Fruit fly (Drosophila melanogaster) whole organism, embryonic: ENCODE results near the gene CG43779.
A peak's percentile ranks its signal among the peaks of the same experiment; 100 is the strongest.

Experiments used
- Antp ChIP-seq: fragments of 200-800 bp; sonication (Bioruptor generic); optimal IDR thresholded peaks from 3 replicates; lab custom pipeline; 2016; ENCODE audit warnings: missing biosample characterization, missing genetic modification characterization
- Blimp-1 ChIP-seq: fragments of 200-800 bp; sonication (Bioruptor generic); optimal IDR thresholded peaks from 3 replicates; lab custom pipeline; 2018; ENCODE audit warnings: missing biosample characterization, missing genetic modification characterization, mild to moderate bottlenecking, moderate library complexity, missing genetic modification reagents
- CG10147 ChIP-seq: fragments of 200-800 bp; sonication (Bioruptor generic); optimal IDR thresholded peaks from 2 replicates; lab custom pipeline; 2019; ENCODE audit warnings: missing biosample characterization, mild to moderate bottlenecking, missing genetic modification characterization, moderate library complexity
- CG10267 ChIP-seq: fragments of 200-800 bp; sonication (Bioruptor generic); optimal IDR thresholded peaks from 2 replicates; lab custom pipeline; 2018; ENCODE audit warnings: missing biosample characterization, mild to moderate bottlenecking, missing genetic modification characterization, moderate library complexity
- CG10321 ChIP-seq: fragments of 200-800 bp; sonication (Bioruptor generic); IDR thresholded peaks from 2 replicates; pipeline ENCODE4 v1.3.6; 2022; ENCODE audit warnings: missing biosample characterization, missing genetic modification characterization
- CG12071 ChIP-seq: fragments of 200-800 bp; sonication (Bioruptor generic); optimal IDR thresholded peaks from 3 replicates; lab custom pipeline; 2018; ENCODE audit warnings: missing biosample characterization, mild to moderate bottlenecking, missing genetic modification characterization
- CG17186 ChIP-seq: fragments of 200-800 bp; sonication (Bioruptor generic); optimal IDR thresholded peaks from 3 replicates; lab custom pipeline; 2017; ENCODE audit warnings: missing biosample characterization, missing genetic modification reagents, missing genetic modification characterization
- CG17612 ChIP-seq: fragments of 200-800 bp; sonication (Bioruptor generic); IDR thresholded peaks from 2 replicates; pipeline ENCODE4 v1.3.6; 2022; ENCODE audit warnings: missing biosample characterization, missing genetic modification characterization
- CG6254 ChIP-seq: fragments of 200-800 bp; sonication (Bioruptor generic); optimal IDR thresholded peaks from 3 replicates; lab custom pipeline; 2017; ENCODE audit warnings: mild to moderate bottlenecking, missing biosample characterization, missing genetic modification reagents, missing genetic modification characterization
- CG6689 ChIP-seq: fragments of 200-800 bp; sonication (Bioruptor generic); IDR thresholded peaks from 2 replicates; pipeline ENCODE4 v1.3.6; 2022; ENCODE audit warnings: missing biosample characterization, missing genetic modification characterization
- CG7839 ChIP-seq: fragments of 200-800 bp; sonication (Bioruptor generic); optimal IDR thresholded peaks from 3 replicates; lab custom pipeline; 2018; ENCODE audit warnings: missing biosample characterization, mild to moderate bottlenecking, missing genetic modification characterization, moderate library complexity
- CG8388 ChIP-seq: fragments of 200-800 bp; sonication (Bioruptor generic); optimal IDR thresholded peaks from 2 replicates; lab custom pipeline; 2019; ENCODE audit warnings: missing biosample characterization, mild to moderate bottlenecking, missing genetic modification characterization, moderate library complexity
- CG8478 ChIP-seq: fragments of >200 bp; optimal IDR thresholded peaks from 2 replicates; lab custom pipeline; 2018
- Dfd ChIP-seq, 2 experiments: fragments of >200 bp; optimal IDR thresholded peaks; 2 replicates each; lab custom pipeline; 2017; ENCODE audit warnings: missing biosample characterization in 2 of 2, missing genetic modification characterization in 2 of 2
- Dll ChIP-seq: fragments of 200-800 bp; sonication (Bioruptor generic); IDR thresholded peaks from 4 replicates; pipeline ENCODE4 v1.3.6; 2022; ENCODE audit warnings: missing biosample characterization, missing genetic modification characterization; ENCODE audit not compliant: partially characterized antibody
- Drgx ChIP-seq: fragments of 200-800 bp; sonication (Bioruptor generic); IDR thresholded peaks from 2 replicates; pipeline ENCODE4 v1.3.6; 2022; ENCODE audit warnings: missing biosample characterization, missing genetic modification characterization
- E2f2 ChIP-seq: fragments of 200-800 bp; sonication (Bioruptor generic); IDR thresholded peaks from 2 replicates; pipeline ENCODE4 v1.3.6; 2022; ENCODE audit warnings: missing biosample characterization, missing genetic modification characterization
- Elba2 ChIP-seq: fragments of 200-800 bp; sonication (Bioruptor generic); optimal IDR thresholded peaks from 3 replicates; lab custom pipeline; 2016; ENCODE audit warnings: missing biosample characterization, missing genetic modification characterization
- HLH4C ChIP-seq: fragments of 200-800 bp; sonication (Bioruptor generic); IDR thresholded peaks from 3 replicates; pipeline ENCODE4 v1.3.6; 2022; ENCODE audit warnings: missing biosample characterization, missing genetic modification characterization; ENCODE audit not compliant: partially characterized antibody
- Hmr ChIP-seq: fragments of 200-800 bp; sonication (Bioruptor generic); optimal IDR thresholded peaks from 3 replicates; lab custom pipeline; 2017; ENCODE audit warnings: mild to moderate bottlenecking, missing biosample characterization, missing genetic modification reagents, missing genetic modification characterization
- MBD-R2 ChIP-seq: fragments of 200-800 bp; sonication (Bioruptor generic); IDR thresholded peaks from 2 replicates; pipeline ENCODE4 v1.3.6; 2022; ENCODE audit warnings: missing biosample characterization, missing genetic modification characterization
- Med ChIP-seq: fragments of 200-800 bp; sonication (Bioruptor generic); peaks from one replicate; lab custom pipeline; 2016; ENCODE audit warnings: missing biosample characterization, missing genetic modification characterization, mild to moderate bottlenecking, inconsistent platforms, moderate library complexity
- Myb ChIP-seq: fragments of 200-800 bp; sonication (Bioruptor generic); optimal IDR thresholded peaks from 2 replicates; lab custom pipeline; 2016; ENCODE audit warnings: missing biosample characterization, missing genetic modification characterization
- Neu2 ChIP-seq: fragments of 200-800 bp; sonication (Bioruptor generic); optimal IDR thresholded peaks from 3 replicates; lab custom pipeline; 2016; ENCODE audit warnings: missing biosample characterization, missing genetic modification characterization, borderline replicate concordance
- Ptx1 ChIP-seq: fragments of 200-800 bp; sonication (Bioruptor generic); IDR thresholded peaks from 2 replicates; pipeline ENCODE4 v1.3.6; 2022; ENCODE audit warnings: missing biosample characterization, missing genetic modification characterization
- Sox102F ChIP-seq: fragments of 200-800 bp; sonication (Bioruptor generic); optimal IDR thresholded peaks from 2 replicates; lab custom pipeline; 2018; ENCODE audit warnings: missing biosample characterization, mild to moderate bottlenecking, missing genetic modification characterization, moderate library complexity
- Xrp1 ChIP-seq: fragments of 200-800 bp; sonication (Bioruptor generic); IDR thresholded peaks from 2 replicates; pipeline ENCODE4 v1.3.6; 2022; ENCODE audit warnings: missing biosample characterization, missing genetic modification characterization
- YL-1 ChIP-seq: fragments of 200-800 bp; sonication (Bioruptor generic); optimal IDR thresholded peaks from 3 replicates; lab custom pipeline; 2017; ENCODE audit warnings: missing biosample characterization, mild to moderate bottlenecking, missing genetic modification characterization
- ac ChIP-seq: fragments of 200-800 bp; sonication (Bioruptor generic); optimal IDR thresholded peaks from 3 replicates; lab custom pipeline; 2017; ENCODE audit warnings: missing biosample characterization, mild to moderate bottlenecking, missing genetic modification characterization
- al ChIP-seq: fragments of 200-800 bp; sonication (Bioruptor generic); IDR thresholded peaks from 2 replicates; pipeline ENCODE4 v1.3.6; 2022; ENCODE audit warnings: missing biosample characterization, missing genetic modification characterization
- amos ChIP-seq: fragments of 200-800 bp; sonication (Bioruptor generic); IDR thresholded peaks from 2 replicates; pipeline ENCODE4 v1.3.6; 2022; ENCODE audit warnings: missing biosample characterization, missing genetic modification characterization; ENCODE audit not compliant: partially characterized antibody
- ash1 ChIP-seq: fragments of 200-800 bp; sonication (Bioruptor generic); optimal IDR thresholded peaks from 2 replicates; lab custom pipeline; 2018; ENCODE audit warnings: missing biosample characterization, mild to moderate bottlenecking, missing genetic modification characterization
- ato ChIP-seq: fragments of 200-800 bp; sonication (Bioruptor generic); IDR thresholded peaks from 2 replicates; pipeline ENCODE4 v1.3.6; 2022; ENCODE audit warnings: missing biosample characterization, missing genetic modification characterization; ENCODE audit not compliant: partially characterized antibody
- bsh ChIP-seq, 2 experiments: fragments of 200-800 bp; sonication (Bioruptor generic); optimal IDR thresholded peaks; 2 replicates each; lab custom pipeline; 2017 to 2018; ENCODE audit warnings: mild to moderate bottlenecking in 2 of 2, missing biosample characterization in 2 of 2, missing genetic modification characterization in 2 of 2, moderate library complexity in 1 of 2
- crp ChIP-seq, 2 experiments: fragments of 200-800 bp; sonication (Bioruptor generic); optimal IDR thresholded peaks; 2 replicates in 1 of 2; 3 replicates in 1 of 2; lab custom pipeline; 2017; ENCODE audit warnings: missing biosample characterization in 2 of 2, missing genetic modification characterization in 2 of 2, mild to moderate bottlenecking in 1 of 2, moderate library complexity in 1 of 2
- cwo ChIP-seq: fragments of 200-800 bp; sonication (Bioruptor generic); optimal IDR thresholded peaks from 3 replicates; lab custom pipeline; 2017; ENCODE audit warnings: missing biosample characterization, missing genetic modification characterization, mild to moderate bottlenecking, moderate library complexity, missing genetic modification reagents
- gro ChIP-seq: fragments of 200-800 bp; sonication (Bioruptor generic); optimal IDR thresholded peaks from 2 replicates; lab custom pipeline; 2016; ENCODE audit warnings: missing biosample characterization, missing genetic modification characterization
- gsb ChIP-seq: fragments of 200-800 bp; sonication (Bioruptor generic); IDR thresholded peaks from 2 replicates; pipeline ENCODE4 v1.3.6; 2022; ENCODE audit warnings: missing biosample characterization, missing genetic modification characterization
- hb ChIP-seq: fragments of 200-800 bp; sonication (Bioruptor generic); IDR thresholded peaks from 3 replicates; pipeline ENCODE4 v1.3.6; 2022; ENCODE audit warnings: missing biosample characterization, missing genetic modification characterization; ENCODE audit not compliant: partially characterized antibody
- kay ChIP-seq: fragments of 200-800 bp; sonication (Bioruptor generic); optimal IDR thresholded peaks from 2 replicates; lab custom pipeline; 2016; ENCODE audit warnings: missing biosample characterization, missing genetic modification characterization
- lmd ChIP-seq: fragments of 200-800 bp; sonication (Bioruptor generic); IDR thresholded peaks from 2 replicates; pipeline ENCODE4 v1.3.6; 2022; ENCODE audit warnings: missing biosample characterization, missing genetic modification characterization
- luna ChIP-seq: fragments of 200-800 bp; sonication (Bioruptor generic); optimal IDR thresholded peaks from 2 replicates; lab custom pipeline; 2016; ENCODE audit warnings: missing biosample characterization, missing genetic modification characterization
- pzg ChIP-seq: fragments of 200-800 bp; sonication (Bioruptor generic); optimal IDR thresholded peaks from 3 replicates; lab custom pipeline; 2018; ENCODE audit warnings: missing biosample characterization, mild to moderate bottlenecking, missing genetic modification characterization, moderate library complexity
- salm ChIP-seq: fragments of 200-800 bp; sonication (Bioruptor generic); optimal IDR thresholded peaks from 2 replicates; lab custom pipeline; 2018; ENCODE audit warnings: missing biosample characterization, mild to moderate bottlenecking, missing genetic modification characterization
- sima ChIP-seq: fragments of 200-800 bp; sonication (Bioruptor generic); optimal IDR thresholded peaks from 2 replicates; lab custom pipeline; 2016; ENCODE audit warnings: missing biosample characterization, missing genetic modification characterization
- slbo ChIP-seq: fragments of 200-800 bp; sonication (Bioruptor generic); IDR thresholded peaks from 2 replicates; pipeline ENCODE4 v1.3.6; 2022; ENCODE audit warnings: missing biosample characterization, missing genetic modification characterization
- ttk ChIP-seq: fragments of 200-800 bp; sonication (Bioruptor generic); IDR thresholded peaks from 2 replicates; pipeline ENCODE4 v2.1.2; 2022; ENCODE audit warnings: missing biosample characterization, missing genetic modification characterization
- tup ChIP-seq: fragments of 200-800 bp; sonication (Bioruptor generic); optimal IDR thresholded peaks from 2 replicates; lab custom pipeline; 2016; ENCODE audit warnings: missing biosample characterization, mild to moderate bottlenecking, missing genetic modification characterization, moderate library complexity
- wek ChIP-seq: fragments of 200-800 bp; sonication (Bioruptor generic); optimal IDR thresholded peaks from 3 replicates; lab custom pipeline; 2018; ENCODE audit warnings: missing biosample characterization, mild to moderate bottlenecking, missing genetic modification characterization, moderate library complexity

Gene CG43779

dm6 chr2L:13295978-13296702, 10.4 kb downstream of the CG43779 start (continued):
- no peak for TF ChIP-seq Dfd (GFP tag; optimal IDR thresholded peaks at IDR 0.05; lab: Kevin White, UChicago)
- no peak for TF ChIP-seq sima (GFP tag; lab: Kevin White, UChicago)
- TF ChIP-seq Dll (GFP tag; lab: Robert Waterston, UW): peak; percentile 39; the same call in 1 of the 4 replicates
- TF ChIP-seq tup (GFP tag; lab: Kevin White, UChicago): no peak
- TF ChIP-seq CG10267 (tag; lab: Kevin White, UChicago): peak; percentile 65
- peak; percentile 60; the same call in 1 of the 2 replicates for TF ChIP-seq amos (GFP tag; lab: Robert Waterston, UW)
- no peak for TF ChIP-seq hb (GFP tag; lab: Robert Waterston, UW)
- peak; percentile 21 for TF ChIP-seq kay (GFP tag; lab: Kevin White, UChicago)
- TF ChIP-seq cwo: no peak
- no peak for TF ChIP-seq ttk
- no peak for TF ChIP-seq wek (GFP tag; lab: Kevin White, UChicago)
- TF ChIP-seq ash1 (GFP tag; lab: Kevin White, UChicago): no peak
- TF ChIP-seq Neu2 (GFP tag; lab: Kevin White, UChicago): no peak
- TF ChIP-seq CG10321 (GFP tag; lab: Robert Waterston, UW): peak; percentile 96
- peak; percentile 52 for TF ChIP-seq MBD-R2
- peak; percentile 70 for TF ChIP-seq gro (GFP tag; lab: Kevin White, UChicago)
- no peak for TF ChIP-seq CG7839
- TF ChIP-seq gsb: no peak
- TF ChIP-seq Elba2 (GFP tag; lab: Kevin White, UChicago): no peak
- no peak for TF ChIP-seq Drgx (GFP tag; lab: Robert Waterston, UW)
- TF ChIP-seq CG17186: peak; percentile 44
- peak in 1 of 2 experiments; percentile 42 for TF ChIP-seq crp (GFP tag; optimal IDR thresholded peaks at IDR 0.05; lab: Kevin White, UChicago)
- no peak for TF ChIP-seq Xrp1 (GFP tag; lab: Robert Waterston, UW)
- TF ChIP-seq CG10147 (GFP tag; lab: Kevin White, UChicago): no peak
- TF ChIP-seq YL-1 (GFP tag; lab: Kevin White, UChicago): peak; percentile 90
- no peak for TF ChIP-seq lmd (GFP tag; lab: Robert Waterston, UW)
- TF ChIP-seq bsh (GFP tag; optimal IDR thresholded peaks at IDR 0.05; lab: Kevin White, UChicago): no peak
- 0 out of 2 replicates have a peak, but pooled peaks have one; percentile 48 for TF ChIP-seq ato (GFP tag; lab: Robert Waterston, UW)
- peak; percentile 85 for TF ChIP-seq pzg (GFP tag; lab: Kevin White, UChicago)
- peak; percentile 59 for TF ChIP-seq Blimp-1
- no peak for TF ChIP-seq CG8478 (lab: Kevin White, UChicago)
- TF ChIP-seq E2f2 (GFP tag; lab: Robert Waterston, UW): peak; percentile 99
- no peak for TF ChIP-seq CG6689
- TF ChIP-seq salm: no peak
- no peak for TF ChIP-seq Antp (GFP tag; lab: Kevin White, UChicago)
- TF ChIP-seq Ptx1 (GFP tag; lab: Robert Waterston, UW): no peak
- TF ChIP-seq Sox102F (GFP tag; lab: Kevin White, UChicago): no peak
- no peak for TF ChIP-seq CG17612 (GFP tag; lab: Robert Waterston, UW)
- no peak for TF ChIP-seq luna
- no peak for TF ChIP-seq ac (GFP tag; lab: Kevin White, UChicago)
- no peak for TF ChIP-seq CG8388 (GFP tag; lab: Kevin White, UChicago)
- TF ChIP-seq CG12071: no peak
- peak; percentile 39 for TF ChIP-seq Myb (GFP tag; lab: Kevin White, UChicago)
- TF ChIP-seq al (GFP tag; lab: Robert Waterston, UW): no peak
- TF ChIP-seq HLH4C (GFP tag; lab: Robert Waterston, UW): peak; percentile 51; the same call in 2 of the 3 replicates
- TF ChIP-seq Hmr (GFP tag; lab: Kevin White, UChicago): no peak
- TF ChIP-seq Med (GFP tag; lab: Kevin White, UChicago): peak; percentile 88
- no peak for TF ChIP-seq CG6254 (GFP tag; lab: Kevin White, UChicago)
- no peak for TF ChIP-seq slbo (GFP tag; lab: Robert Waterston, UW)
